Worm (Caenorhabditis elegans) whole organism, mixed stage, embryonic: Measurements from ENCODE around the gene T26E4.4.

Source experiments
- M03D4.4 ChIP-seq: sonication (generic microtip); optimal IDR thresholded peaks from 2 replicates; lab custom pipeline; 2017; ENCODE audit warnings: mild to moderate bottlenecking, missing genetic modification characterization, missing compliant biosample characterization
- elt-3 ChIP-seq: fragments of 150-350 bp; optimal IDR thresholded peaks from 2 replicates; lab custom pipeline; 2014; ENCODE audit warnings: missing biosample characterization, missing genetic modification characterization
- lin-13 ChIP-seq: fragments of 150-350 bp; optimal IDR thresholded peaks from 2 replicates; lab custom pipeline; 2014; ENCODE audit warnings: missing biosample characterization, missing genetic modification characterization
- mep-1 ChIP-seq: fragments of 150-350 bp; optimal IDR thresholded peaks from 2 replicates; lab custom pipeline; 2017; ENCODE audit warnings: missing biosample characterization, missing genetic modification reagents, missing genetic modification characterization, inconsistent platforms
- nhr-28 ChIP-seq: fragments of 150-350 bp; optimal IDR thresholded peaks from 2 replicates; lab custom pipeline; 2014; ENCODE audit warnings: missing biosample characterization, missing genetic modification characterization

ce11 chrV:15815962-15816432 lies 23.7 kb upstream of the T26E4.4 start, which contains the start of the genes fbxa-69 and F54B8.4:
- TF ChIP-seq mep-1 (tag; lab: Kevin White, UChicago) = no peak
- no peak for TF ChIP-seq lin-13 (tag; lab: Kevin White, UChicago)
- no peak for TF ChIP-seq nhr-28 (tag; lab: Kevin White, UChicago)
- TF ChIP-seq elt-3 (tag; lab: Kevin White, UChicago) = no peak
- TF ChIP-seq M03D4.4 (tag; lab: Kevin White, UChicago) = no peak
